Fruit fly (Drosophila melanogaster) whole organism, embryonic: ENCODE data around the gene CG9586.

Experiments
- Antp ChIP-seq: fragments of 200-800 bp; sonication (Bioruptor generic); optimal IDR thresholded peaks from 3 replicates; lab custom pipeline; 2016; ENCODE audit warnings: missing biosample characterization, missing genetic modification characterization
- Asciz ChIP-seq: fragments of 200-800 bp; sonication (Bioruptor generic); optimal IDR thresholded peaks from 2 replicates; lab custom pipeline; 2017; ENCODE audit warnings: missing biosample characterization, mild to moderate bottlenecking, missing genetic modification characterization, missing genetic modification reagents
- CG10147 ChIP-seq: fragments of 200-800 bp; sonication (Bioruptor generic); optimal IDR thresholded peaks from 2 replicates; lab custom pipeline; 2019; ENCODE audit warnings: missing biosample characterization, mild to moderate bottlenecking, missing genetic modification characterization, moderate library complexity
- CG10431 ChIP-seq: fragments of 200-800 bp; sonication (Bioruptor generic); optimal IDR thresholded peaks from 3 replicates; lab custom pipeline; 2018; ENCODE audit warnings: missing biosample characterization, mild to moderate bottlenecking, missing genetic modification characterization
- CG12071 ChIP-seq: fragments of 200-800 bp; sonication (Bioruptor generic); optimal IDR thresholded peaks from 3 replicates; lab custom pipeline; 2018; ENCODE audit warnings: missing biosample characterization, mild to moderate bottlenecking, missing genetic modification characterization
- CG12219 ChIP-seq: fragments of 200-800 bp; sonication (Bioruptor generic); optimal IDR thresholded peaks from 3 replicates; lab custom pipeline; 2018; ENCODE audit warnings: missing biosample characterization, mild to moderate bottlenecking, missing genetic modification characterization
- CG1233 ChIP-seq: fragments of 200-800 bp; sonication (Bioruptor generic); optimal IDR thresholded peaks from 4 replicates; lab custom pipeline; 2018; ENCODE audit warnings: missing biosample characterization, mild to moderate bottlenecking, missing genetic modification characterization
- CG12942 ChIP-seq: fragments of 200-800 bp; sonication (Bioruptor generic); optimal IDR thresholded peaks from 3 replicates; lab custom pipeline; 2016; ENCODE audit warnings: missing biosample characterization, missing genetic modification characterization
- CG14050 ChIP-seq: fragments of 200-800 bp; sonication (Bioruptor generic); IDR thresholded peaks from 3 replicates; pipeline ENCODE4 v1.3.6; 2022; ENCODE audit warnings: missing biosample characterization, missing genetic modification characterization
- CG15011 ChIP-seq: fragments of 200-800 bp; sonication (Bioruptor generic); optimal IDR thresholded peaks from 3 replicates; lab custom pipeline; 2018; ENCODE audit warnings: missing biosample characterization, mild to moderate bottlenecking, missing genetic modification characterization
- CG17385 ChIP-seq: fragments of 200-800 bp; sonication (Bioruptor generic); optimal IDR thresholded peaks from 3 replicates; lab custom pipeline; 2018; ENCODE audit warnings: missing biosample characterization, mild to moderate bottlenecking, missing genetic modification characterization
- CG17829 ChIP-seq: fragments of 200-800 bp; optimal IDR thresholded peaks from 2 replicates; lab custom pipeline; 2019; ENCODE audit warnings: missing biosample characterization, mild to moderate bottlenecking, missing genetic modification characterization, moderate library complexity
- CG18262 ChIP-seq: fragments of 200-800 bp; optimal IDR thresholded peaks from 3 replicates; lab custom pipeline; 2019; ENCODE audit warnings: missing biosample characterization, mild to moderate bottlenecking, missing genetic modification characterization, moderate library complexity
- CG2889 ChIP-seq: fragments of 200-800 bp; sonication (Bioruptor generic); IDR thresholded peaks from 3 replicates; pipeline ENCODE4 v1.3.6; 2022; ENCODE audit warnings: missing biosample characterization, missing genetic modification characterization
- CG30403 ChIP-seq: fragments of 200-800 bp; sonication (Bioruptor generic); optimal IDR thresholded peaks from 3 replicates; lab custom pipeline; 2016; ENCODE audit warnings: missing biosample characterization, missing genetic modification characterization
- CG3163 ChIP-seq: fragments of 200-800 bp; sonication (Bioruptor generic); optimal IDR thresholded peaks from 3 replicates; lab custom pipeline; 2016; ENCODE audit warnings: missing biosample characterization, missing genetic modification characterization
- CG33213 ChIP-seq: fragments of 200-800 bp; sonication (Bioruptor generic); optimal IDR thresholded peaks from 3 replicates; lab custom pipeline; 2016; ENCODE audit warnings: missing biosample characterization, missing genetic modification characterization
- CG33557 ChIP-seq: fragments of 200-800 bp; sonication (Bioruptor generic); optimal IDR thresholded peaks from 2 replicates; lab custom pipeline; 2019; ENCODE audit warnings: missing biosample characterization, mild to moderate bottlenecking, missing genetic modification characterization, moderate library complexity
- CG3407 ChIP-seq: fragments of 200-800 bp; sonication (Bioruptor generic); optimal IDR thresholded peaks from 2 replicates; lab custom pipeline; 2018; ENCODE audit warnings: missing biosample characterization, mild to moderate bottlenecking, missing genetic modification characterization
- CG4617 ChIP-seq: fragments of 200-800 bp; sonication (Bioruptor generic); optimal IDR thresholded peaks from 3 replicates; lab custom pipeline; 2016; ENCODE audit warnings: missing biosample characterization, missing genetic modification characterization, borderline replicate concordance
- CG4730 ChIP-seq: fragments of 200-800 bp; sonication (Bioruptor generic); IDR thresholded peaks from 2 replicates; pipeline ENCODE4 v1.3.6; 2022; ENCODE audit warnings: missing biosample characterization, missing genetic modification characterization
- CG6683 ChIP-seq: fragments of 200-800 bp; sonication (Bioruptor generic); optimal IDR thresholded peaks from 2 replicates; lab custom pipeline; 2017; ENCODE audit warnings: missing biosample characterization, mild to moderate bottlenecking, missing genetic modification characterization, missing genetic modification reagents
- CG7963 ChIP-seq: fragments of 200-800 bp; sonication (Bioruptor generic); IDR thresholded peaks from 3 replicates; pipeline ENCODE4 v1.3.6; 2022; ENCODE audit warnings: missing biosample characterization, missing genetic modification characterization; ENCODE audit not compliant: partially characterized antibody
- CG7987 ChIP-seq: fragments of 200-800 bp; sonication (Bioruptor generic); optimal IDR thresholded peaks from 2 replicates; lab custom pipeline; 2018; ENCODE audit warnings: missing biosample characterization, mild to moderate bottlenecking, missing genetic modification characterization, moderate library complexity
- Dp ChIP-seq: fragments of 200-800 bp; sonication (Bioruptor generic); optimal IDR thresholded peaks from 2 replicates; lab custom pipeline; 2018; ENCODE audit warnings: missing biosample characterization, mild to moderate bottlenecking, missing genetic modification characterization, moderate library complexity
- Jarid2 ChIP-seq: fragments of 200-800 bp; sonication (Bioruptor generic); optimal IDR thresholded peaks from 3 replicates; lab custom pipeline; 2017; ENCODE audit warnings: mild to moderate bottlenecking, missing biosample characterization, missing genetic modification reagents, missing genetic modification characterization
- Med ChIP-seq: fragments of 200-800 bp; sonication (Bioruptor generic); peaks from one replicate; lab custom pipeline; 2016; ENCODE audit warnings: missing biosample characterization, missing genetic modification characterization, mild to moderate bottlenecking, inconsistent platforms, moderate library complexity
- NC2β ChIP-seq: fragments of 200-800 bp; sonication (Bioruptor generic); optimal IDR thresholded peaks from 2 replicates; lab custom pipeline; 2016; ENCODE audit warnings: missing biosample characterization, missing genetic modification characterization
- Ravus ChIP-seq: fragments of 200-800 bp; sonication (Bioruptor generic); IDR thresholded peaks from 2 replicates; pipeline ENCODE4 v1.3.6; 2022; ENCODE audit warnings: missing biosample characterization, missing genetic modification characterization
- Ssrp ChIP-seq: fragments of 200-800 bp; sonication (Bioruptor generic); optimal IDR thresholded peaks from 2 replicates; lab custom pipeline; 2018; ENCODE audit warnings: missing biosample characterization, mild to moderate bottlenecking, missing genetic modification characterization, moderate library complexity
- TFAM ChIP-seq: fragments of 200-800 bp; sonication (Bioruptor generic); optimal IDR thresholded peaks from 2 replicates; lab custom pipeline; 2017; ENCODE audit warnings: missing biosample characterization, missing genetic modification characterization, inconsistent platforms
- Trl ChIP-seq, 3 experiments: fragments of >200 bp in 2 of 3; fragments of 200-800 bp in 1 of 3; sonication (Bioruptor generic) in 1 of 3; optimal IDR thresholded peaks; 2 replicates in 1 of 3; 3 replicates in 2 of 3; lab custom pipeline; 2016 to 2017; ENCODE audit warnings: missing biosample characterization in 1 of 3, missing genetic modification characterization in 1 of 3
- ac ChIP-seq: fragments of 200-800 bp; sonication (Bioruptor generic); optimal IDR thresholded peaks from 3 replicates; lab custom pipeline; 2017; ENCODE audit warnings: missing biosample characterization, mild to moderate bottlenecking, missing genetic modification characterization
- bsh ChIP-seq, 2 experiments: fragments of 200-800 bp; sonication (Bioruptor generic); optimal IDR thresholded peaks; 2 replicates each; lab custom pipeline; 2017 to 2018; ENCODE audit warnings: mild to moderate bottlenecking in 2 of 2, missing biosample characterization in 2 of 2, missing genetic modification characterization in 2 of 2, moderate library complexity in 1 of 2
- cas ChIP-seq: fragments of 200-800 bp; sonication (Bioruptor generic); IDR thresholded peaks from 2 replicates; pipeline ENCODE4 v1.3.6; 2022; ENCODE audit warnings: missing biosample characterization, missing genetic modification characterization
- crol ChIP-seq: fragments of 200-800 bp; sonication (Bioruptor generic); IDR thresholded peaks from 2 replicates; pipeline ENCODE4 v1.3.6; 2022; ENCODE audit warnings: missing biosample characterization, missing genetic modification characterization
- dmrt99B ChIP-seq: fragments of 200-800 bp; sonication (Bioruptor generic); optimal IDR thresholded peaks from 2 replicates; lab custom pipeline; 2018; ENCODE audit warnings: missing biosample characterization, mild to moderate bottlenecking, missing genetic modification characterization, moderate library complexity
- ems ChIP-seq: fragments of 200-800 bp; sonication (Bioruptor generic); optimal IDR thresholded peaks from 3 replicates; lab custom pipeline; 2016; ENCODE audit warnings: missing biosample characterization, missing genetic modification characterization
- eyg ChIP-seq: fragments of 200-800 bp; sonication (Bioruptor generic); optimal IDR thresholded peaks from 3 replicates; lab custom pipeline; 2016; ENCODE audit warnings: missing biosample characterization, missing genetic modification characterization
- fd64A ChIP-seq: fragments of 200-800 bp; sonication (Bioruptor generic); optimal IDR thresholded peaks from 3 replicates; lab custom pipeline; 2018; ENCODE audit warnings: missing biosample characterization, mild to moderate bottlenecking, missing genetic modification characterization
- h ChIP-seq: fragments of >200 bp; optimal IDR thresholded peaks from 2 replicates; lab custom pipeline; 2017
- hkb ChIP-seq, 2 experiments: fragments of 200-800 bp in 1 of 2; fragments of >200 bp in 1 of 2; sonication (Bioruptor generic) in 1 of 2; IDR thresholded peaks in 1 of 2; optimal IDR thresholded peaks in 1 of 2; 2 replicates each; pipeline versions ENCODE4 v1.3.6 to Lab custom; 2017 to 2022; ENCODE audit warnings: missing biosample characterization in 1 of 2, missing genetic modification characterization in 1 of 2
- jing ChIP-seq: fragments of 200-800 bp; sonication (Bioruptor generic); optimal IDR thresholded peaks from 2 replicates; lab custom pipeline; 2018; ENCODE audit warnings: missing biosample characterization, mild to moderate bottlenecking, missing genetic modification characterization
- kah ChIP-seq: fragments of 200-800 bp; sonication (Bioruptor generic); optimal IDR thresholded peaks from 2 replicates; lab custom pipeline; 2018; ENCODE audit warnings: missing biosample characterization, mild to moderate bottlenecking, missing genetic modification characterization
- ken ChIP-seq: fragments of 200-800 bp; sonication (Bioruptor generic); IDR thresholded peaks from 3 replicates; pipeline ENCODE4 v1.3.6; 2022; ENCODE audit warnings: missing biosample characterization, missing genetic modification characterization
- oc ChIP-seq: fragments of 200-800 bp; sonication (Bioruptor generic); optimal IDR thresholded peaks from 2 replicates; lab custom pipeline; 2018; ENCODE audit warnings: missing biosample characterization, mild to moderate bottlenecking, missing genetic modification characterization, moderate library complexity
- odd ChIP-seq: fragments of 200-800 bp; sonication (Bioruptor generic); optimal IDR thresholded peaks from 2 replicates; lab custom pipeline; 2017; ENCODE audit warnings: missing biosample characterization, mild to moderate bottlenecking, missing genetic modification characterization
- pfk ChIP-seq: fragments of 200-800 bp; sonication (Bioruptor generic); optimal IDR thresholded peaks from 2 replicates; lab custom pipeline; 2018; ENCODE audit warnings: missing biosample characterization, mild to moderate bottlenecking, missing genetic modification characterization, moderate library complexity
- pum ChIP-seq: fragments of 200-800 bp; sonication (Bioruptor generic); optimal IDR thresholded peaks from 2 replicates; lab custom pipeline; 2016; ENCODE audit warnings: missing biosample characterization, missing genetic modification characterization
- tap ChIP-seq: fragments of 200-800 bp; optimal IDR thresholded peaks from 3 replicates; lab custom pipeline; 2019; ENCODE audit warnings: missing biosample characterization, mild to moderate bottlenecking, missing genetic modification characterization, moderate library complexity

CG9586 gene

DNA sequence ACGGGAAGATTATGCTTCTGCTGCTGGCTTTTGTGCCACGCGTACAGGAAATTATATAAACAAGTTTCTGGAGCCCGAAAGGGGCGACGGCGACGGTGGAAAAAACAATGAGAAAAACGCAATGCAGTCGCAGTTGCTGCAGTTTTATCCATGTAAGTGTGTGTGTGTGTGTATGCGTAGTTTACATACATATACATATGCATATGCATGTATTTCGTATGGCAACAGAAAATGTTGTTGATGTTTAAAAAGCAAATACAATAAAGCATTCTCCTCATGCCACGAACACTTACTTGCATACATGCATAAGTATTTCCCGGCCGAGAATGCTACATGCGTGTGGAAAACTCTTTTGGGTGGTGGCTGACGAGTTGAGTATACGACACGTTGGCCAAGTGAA, 24.0 kb upstream of the CG9586 start (continued):
- TF ChIP-seq kah (GFP tag; lab: Kevin White, UChicago): no peak
- TF ChIP-seq CG12071 (GFP tag; lab: Kevin White, UChicago): peak; percentile 32
- TF ChIP-seq ken (GFP tag; lab: Robert Waterston, UW): 0 out of 3 replicates have a peak, but pooled peaks have one; percentile 16
- TF ChIP-seq tap (tag; lab: Kevin White, UChicago): peak; percentile 25
- peak; percentile 38 for TF ChIP-seq CG18262 (tag; lab: Kevin White, UChicago)
- TF ChIP-seq CG17829 (tag; lab: Kevin White, UChicago): peak; percentile 34
- TF ChIP-seq CG12942: no peak
- peak; percentile 77 for TF ChIP-seq CG33557 (GFP tag; lab: Kevin White, UChicago)
- no peak for TF ChIP-seq CG10147 (GFP tag; lab: Kevin White, UChicago)
- TF ChIP-seq Antp: no peak
- peak; percentile 38 for TF ChIP-seq pfk (GFP tag; lab: Kevin White, UChicago)
- TF ChIP-seq CG4730 (GFP tag; lab: Robert Waterston, UW): no peak
- no peak for TF ChIP-seq h (lab: Kevin White, UChicago)
- no peak for TF ChIP-seq jing (GFP tag; lab: Kevin White, UChicago)
- no peak for TF ChIP-seq Trl (optimal IDR thresholded peaks at IDR 0.05; lab: Kevin White, UChicago)
- TF ChIP-seq Trl (GFP tag; optimal IDR thresholded peaks at IDR 0.05; lab: Kevin White, UChicago): peak; percentile 38
- TF ChIP-seq Ravus (GFP tag; lab: Robert Waterston, UW): no peak
- TF ChIP-seq hkb (optimal IDR thresholded peaks at IDR 0.05; lab: Kevin White, UChicago): no peak
- TF ChIP-seq hkb (GFP tag; IDR thresholded peaks at IDR 0.05; lab: Robert Waterston, UW): 0 out of 2 replicates have a peak, but pooled peaks have one; percentile 21
- peak; percentile 7 for TF ChIP-seq dmrt99B
- no peak for TF ChIP-seq CG12219 (GFP tag; lab: Kevin White, UChicago)
- TF ChIP-seq CG2889 (GFP tag; lab: Robert Waterston, UW): no peak
- TF ChIP-seq cas (GFP tag; lab: Robert Waterston, UW): no peak
- peak; percentile 25 for TF ChIP-seq CG33213 (GFP tag; lab: Kevin White, UChicago)
- no peak for TF ChIP-seq CG14050
- peak; percentile 66 for TF ChIP-seq Asciz (GFP tag; lab: Kevin White, UChicago)
- no peak for TF ChIP-seq CG7963 (GFP tag; lab: Robert Waterston, UW)
- TF ChIP-seq CG1233 (GFP tag; lab: Kevin White, UChicago): peak; percentile 55
- peak; percentile 26 for TF ChIP-seq CG7987 (GFP tag; lab: Kevin White, UChicago)
- TF ChIP-seq Dp (GFP tag; lab: Kevin White, UChicago): no peak
- TF ChIP-seq crol: peak; percentile 66
- TF ChIP-seq Med (GFP tag; lab: Kevin White, UChicago): peak; percentile 72
- TF ChIP-seq fd64A (GFP tag; lab: Kevin White, UChicago): peak; percentile 91
- peak; percentile 82 for TF ChIP-seq CG10431
- TF ChIP-seq TFAM (GFP tag; lab: Kevin White, UChicago): no peak
- TF ChIP-seq CG15011: peak; percentile 15
- no peak for TF ChIP-seq Jarid2 (GFP tag; lab: Kevin White, UChicago)
- peak; percentile 21 for TF ChIP-seq CG3163 (GFP tag; lab: Kevin White, UChicago)
- peak in 1 of 2 experiments; percentile 79 for TF ChIP-seq bsh (GFP tag; optimal IDR thresholded peaks at IDR 0.05; lab: Kevin White, UChicago)
- TF ChIP-seq ems: no peak
- peak; percentile 24 for TF ChIP-seq NC2β (GFP tag; lab: Kevin White, UChicago)
- no peak for TF ChIP-seq CG4617 (GFP tag; lab: Kevin White, UChicago)
- no peak for TF ChIP-seq pum (GFP tag; lab: Kevin White, UChicago)
- no peak for TF ChIP-seq CG30403
- TF ChIP-seq oc (tag; lab: Kevin White, UChicago): peak; percentile 27
- TF ChIP-seq CG6683 (GFP tag; lab: Kevin White, UChicago): no peak
- TF ChIP-seq CG17385 (GFP tag; lab: Kevin White, UChicago): peak; percentile 33
- no peak for TF ChIP-seq Ssrp (tag; lab: Kevin White, UChicago)
- no peak for TF ChIP-seq eyg (GFP tag; lab: Kevin White, UChicago)
- TF ChIP-seq ac (GFP tag; lab: Kevin White, UChicago): peak; percentile 57
- TF ChIP-seq CG3407 (GFP tag; lab: Kevin White, UChicago): peak; percentile 84
- no peak for TF ChIP-seq odd (GFP tag; lab: Kevin White, UChicago)
